Fruit fly (Drosophila melanogaster): ENCODE results near the gene CG4174.

CG4174 gene

DNA sequence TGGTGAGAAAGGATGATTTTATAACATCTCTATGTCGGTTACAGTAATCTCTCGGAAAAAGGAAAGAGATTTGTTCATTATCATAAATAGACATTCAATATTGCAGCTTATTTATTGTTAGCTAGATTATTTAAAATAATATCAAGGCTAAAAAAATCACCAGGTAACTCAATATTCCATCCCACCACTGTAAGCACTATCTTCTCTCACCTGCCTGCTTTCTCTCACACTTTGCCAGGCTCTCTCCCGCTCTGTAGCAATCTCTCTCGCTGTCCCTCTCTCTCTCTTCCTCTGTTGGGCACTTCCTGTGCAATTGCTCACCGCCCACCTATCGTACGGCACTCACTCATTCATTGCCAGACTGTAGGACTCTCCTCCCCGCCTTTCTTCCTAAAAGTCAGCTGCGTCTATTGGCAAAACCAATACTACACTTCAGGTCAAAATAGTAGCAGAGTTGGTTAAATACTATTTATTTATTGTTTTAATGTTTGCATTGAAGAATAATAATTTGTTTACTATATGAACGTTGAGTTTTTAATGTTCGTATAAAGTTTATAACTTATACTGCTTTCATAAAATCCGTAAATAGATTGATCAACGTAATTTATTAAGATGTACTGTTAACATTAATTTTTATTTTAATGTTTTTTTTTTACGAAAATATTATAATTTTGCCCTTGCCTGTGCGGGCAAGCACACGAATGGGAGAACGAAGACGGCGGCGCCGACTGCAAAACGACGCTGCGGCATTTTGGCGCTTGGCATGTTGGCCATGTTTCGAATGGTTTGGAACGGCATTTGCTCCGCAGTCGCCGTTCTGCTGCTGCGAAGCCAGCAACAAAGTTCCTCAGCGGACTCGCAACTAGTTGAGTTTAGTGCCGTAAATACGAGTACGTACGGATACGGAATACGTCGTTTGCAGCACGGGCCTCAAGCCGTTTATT lies 23.1 kb upstream of the CG4174 start (continued):
- TF ChIP-seq CG9215 (GFP tag; IDR thresholded peaks at IDR 0.05) = peak; percentile 96
- peak; percentile 95 for TF ChIP-seq esg (GFP tag; conservative IDR thresholded peaks at IDR 0.05)
- TF ChIP-seq ftz-f1 (GFP tag; optimal IDR thresholded peaks at IDR 0.05) = no peak
- peak; percentile 88 for TF ChIP-seq CG6683 (GFP tag; optimal IDR thresholded peaks at IDR 0.05)
- peak; percentile 95 for TF ChIP-seq seq (GFP tag; IDR thresholded peaks at IDR 0.05)
- TF ChIP-seq disco-r (GFP tag; optimal IDR thresholded peaks at IDR 0.05) = peak; percentile 40
- peak; percentile 95 for TF ChIP-seq CG31224 (GFP tag; IDR thresholded peaks at IDR 0.05)
- no peak for TF ChIP-seq HLH4C (GFP tag; IDR thresholded peaks at IDR 0.05; ENCODE audit: partially characterized antibody)
- peak; percentile 54; the same call in 1 of the 2 replicates for TF ChIP-seq CG42726 (GFP tag; IDR thresholded peaks at IDR 0.05; ENCODE audit: partially characterized antibody)
- peak; percentile 99 for TF ChIP-seq CG11456 (GFP tag; IDR thresholded peaks at IDR 0.05)
- TF ChIP-seq Dll (GFP tag; IDR thresholded peaks at IDR 0.05; ENCODE audit: partially characterized antibody) = no peak
- peak; percentile 98 for TF ChIP-seq ase (GFP tag; IDR thresholded peaks at IDR 0.05)
- peak; percentile 99 for TF ChIP-seq CG9932 (GFP tag; IDR thresholded peaks at IDR 0.05)
- peak; percentile 90 for TF ChIP-seq CG4820 (GFP tag; optimal IDR thresholded peaks at IDR 0.05)
- TF ChIP-seq usp (GFP tag; optimal IDR thresholded peaks at IDR 0.05) = no peak
- peak; percentile 91 for TF ChIP-seq CG3281 (GFP tag; optimal IDR thresholded peaks at IDR 0.05)
- TF ChIP-seq sens-2 (GFP tag; IDR thresholded peaks at IDR 0.05) = peak; percentile 94
- peak; percentile 97 for TF ChIP-seq Fer1 (GFP tag; optimal IDR thresholded peaks at IDR 0.05)
- TF ChIP-seq dm (GFP tag; optimal IDR thresholded peaks at IDR 0.05) = peak; percentile 83
- peak; percentile 84 for TF ChIP-seq CG8089 (GFP tag; optimal IDR thresholded peaks at IDR 0.05)
- peak; percentile 91 for TF ChIP-seq Doc2 (GFP tag; IDR thresholded peaks at IDR 0.05)
- peak; percentile 88 for TF ChIP-seq Mes4 (GFP tag; optimal IDR thresholded peaks at IDR 0.05)
- TF ChIP-seq CG13624 (GFP tag; optimal IDR thresholded peaks at IDR 0.05) = peak; percentile 97
- TF ChIP-seq CG7271 (tag; optimal IDR thresholded peaks at IDR 0.05) = no peak
- TF ChIP-seq bcd (GFP tag; optimal IDR thresholded peaks at IDR 0.05) = peak; percentile 92
- TF ChIP-seq CG11560 (tag; IDR thresholded peaks at IDR 0.05) = peak; percentile 92
- TF ChIP-seq ci (GFP tag; IDR thresholded peaks at IDR 0.05) = peak; percentile 98
- peak; percentile 98 for TF ChIP-seq CG6272 (GFP tag; IDR thresholded peaks at IDR 0.05)
- TF ChIP-seq eve (GFP tag; optimal IDR thresholded peaks at IDR 0.05) = peak in 1 of 2 experiments; percentile 92
- peak; percentile 92 for TF ChIP-seq CG9609 (GFP tag; optimal IDR thresholded peaks at IDR 0.05)
- peak; percentile 75 for TF ChIP-seq CG6654 (GFP tag; optimal IDR thresholded peaks at IDR 0.05)
- TF ChIP-seq tio (GFP tag; optimal IDR thresholded peaks at IDR 0.05) = peak; percentile 75
- TF ChIP-seq CG11695 (GFP tag; IDR thresholded peaks at IDR 0.05) = peak; percentile 96
- peak; percentile 99 for TF ChIP-seq CG11247 (GFP tag; IDR thresholded peaks at IDR 0.05)
- TF ChIP-seq HLH3B (GFP tag; IDR thresholded peaks at IDR 0.05) = peak; percentile 98
- TF ChIP-seq sr (GFP tag; IDR thresholded peaks at IDR 0.05) = peak; percentile 89
- TF ChIP-seq CG8478 (optimal IDR thresholded peaks at IDR 0.05) = no peak
- TF ChIP-seq maf-S (GFP tag; optimal IDR thresholded peaks at IDR 0.05) = peak; percentile 84
- TF ChIP-seq CG7928 (GFP tag; optimal IDR thresholded peaks at IDR 0.05) = peak; percentile 74
- no peak for TF ChIP-seq CG6791 (GFP tag; IDR thresholded peaks at IDR 0.05; ENCODE audit: partially characterized antibody)
- peak; percentile 86 for TF ChIP-seq D19B (GFP tag; optimal IDR thresholded peaks at IDR 0.05)
- TF ChIP-seq CG2678 (tag; optimal IDR thresholded peaks at IDR 0.05) = peak; percentile 96
- peak; percentile 57 for TF ChIP-seq CG3995 (GFP tag; optimal IDR thresholded peaks at IDR 0.05)
- TF ChIP-seq nom (GFP tag; optimal IDR thresholded peaks at IDR 0.05) = peak; percentile 38
- TF ChIP-seq Max (GFP tag; optimal IDR thresholded peaks at IDR 0.05) = peak; percentile 80
- peak; percentile 77 for TF ChIP-seq Bdp1 (GFP tag; optimal IDR thresholded peaks at IDR 0.05)
- TF ChIP-seq Stat92E (GFP tag; optimal IDR thresholded peaks at IDR 0.05) = no peak
- peak; percentile 97 for TF ChIP-seq CG2889 (GFP tag; IDR thresholded peaks at IDR 0.05)
- TF ChIP-seq Meics (GFP tag; optimal IDR thresholded peaks at IDR 0.05) = peak; percentile 93

Data from whole organism, embryonic.